Worm (Caenorhabditis elegans) whole organism, young adult: ENCODE measurements around the gene F37C12.14.

Source experiments
- F22D6.2 ChIP-seq: sonication (generic microtip); optimal IDR thresholded peaks from 2 replicates; lab custom pipeline; 2016; ENCODE audit warnings: mild to moderate bottlenecking, missing genetic modification characterization, missing compliant biosample characterization
- ama-1 ChIP-seq, 3 experiments: fragments of 150-350 bp in 1 of 3; sonication (generic microtip) in 2 of 3; optimal IDR thresholded peaks; 2 replicates each; lab custom pipeline; 2014 to 2018; ENCODE audit warnings: missing biosample characterization in 2 of 3, missing genetic modification characterization in 2 of 3, missing genetic modification reagents in 2 of 3
- ccch-3 ChIP-seq: fragments of 200-800 bp; sonication (Bioruptor generic); optimal IDR thresholded peaks from 2 replicates; lab custom pipeline; 2018; ENCODE audit warnings: mild to moderate bottlenecking, missing genetic modification characterization, missing compliant biosample characterization
- pbrm-1 ChIP-seq: fragments of 200-800 bp; sonication (Bioruptor generic); IDR thresholded peaks from 2 replicates; pipeline ENCODE4 v1.3.6; 2022; ENCODE audit warnings: missing genetic modification reagents, missing genetic modification characterization, missing compliant biosample characterization
- rcor-1 ChIP-seq: fragments of 200-800 bp; sonication (Bioruptor generic); IDR thresholded peaks from 2 replicates; pipeline ENCODE4 v1.3.6; 2022; ENCODE audit warnings: missing genetic modification reagents, missing genetic modification characterization, missing compliant biosample characterization
- rec-8 ChIP-seq, 2 experiments: sonication (generic microtip); optimal IDR thresholded peaks; 2 replicates each; lab custom pipeline; 2016; ENCODE audit warnings: mild to moderate bottlenecking in 2 of 2, missing genetic modification characterization in 2 of 2, missing genetic modification reagents in 2 of 2, missing genotype in 2 of 2, missing biosample characterization in 1 of 2, missing compliant biosample characterization in 1 of 2, moderate library complexity in 1 of 2
- tbp1 ChIP-seq: fragments of 200-800 bp; sonication (Bioruptor generic); optimal IDR thresholded peaks from 2 replicates; lab custom pipeline; 2018; ENCODE audit warnings: mild to moderate bottlenecking, missing genetic modification characterization, missing compliant biosample characterization

DNA sequence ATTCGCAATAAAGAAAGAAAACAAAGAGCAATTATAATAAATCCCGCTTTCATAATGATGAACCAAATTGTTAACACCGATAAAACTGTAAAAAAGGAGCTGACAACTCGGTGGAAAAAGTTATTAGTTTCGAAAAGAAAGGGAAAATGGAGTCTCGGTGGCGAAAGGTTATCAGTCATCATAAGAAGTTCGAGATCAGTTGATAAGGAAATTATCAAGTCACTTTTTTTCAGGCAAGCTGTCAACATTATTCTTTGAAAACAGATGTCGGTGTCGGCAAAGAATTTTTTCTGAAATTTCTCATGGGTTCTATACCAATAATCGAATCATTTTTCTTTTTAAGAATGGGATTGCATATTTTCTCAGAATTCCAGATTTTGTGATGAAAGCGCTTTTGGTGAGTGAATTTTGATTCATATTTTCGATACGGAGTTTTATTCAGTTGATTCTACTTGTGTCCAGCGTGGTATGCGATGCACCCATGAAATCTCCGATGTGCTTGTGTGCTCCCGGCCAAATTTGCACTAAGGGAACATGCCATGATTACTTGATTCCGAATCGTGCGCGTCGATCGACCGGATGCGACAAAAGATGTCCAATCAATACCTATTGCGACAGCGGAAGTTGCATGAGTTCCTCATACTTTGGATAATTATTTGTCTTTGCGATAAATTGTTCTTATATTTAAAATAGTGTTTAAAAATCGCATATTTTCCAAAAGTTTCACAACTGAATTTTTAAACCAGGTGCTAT is 3.1 kb upstream of the F37C12.14 start, which contains the start of the genes F37C12.21 and F37C12.10:
- TF ChIP-seq pbrm-1: no peak
- no peak for TF ChIP-seq ccch-3
- TF ChIP-seq rec-8 (tag; optimal IDR thresholded peaks at IDR 0.05; lab: Kevin White, UChicago): no peak
- TF ChIP-seq ama-1 (optimal IDR thresholded peaks at IDR 0.05; lab: Kevin White, UChicago): no peak
- TF ChIP-seq ama-1 (GFP tag; optimal IDR thresholded peaks at IDR 0.05; lab: Kevin White, UChicago): peak in 1 of 2 experiments; percentile 25
- TF ChIP-seq tbp1: no peak
- TF ChIP-seq F22D6.2 (tag; lab: Kevin White, UChicago): no peak
- TF ChIP-seq rcor-1: no peak
